Worm (Caenorhabditis elegans) whole organism, dauer: ENCODE results near the gene R05H11.2.

ENCODE experiments used
- unc-62 ChIP-seq: sonication (generic microtip); optimal IDR thresholded peaks from 2 replicates; lab custom pipeline; 2017; ENCODE audit warnings: missing biosample characterization, missing genetic modification reagents, missing genetic modification characterization

The R05H11.2 gene

DNA sequence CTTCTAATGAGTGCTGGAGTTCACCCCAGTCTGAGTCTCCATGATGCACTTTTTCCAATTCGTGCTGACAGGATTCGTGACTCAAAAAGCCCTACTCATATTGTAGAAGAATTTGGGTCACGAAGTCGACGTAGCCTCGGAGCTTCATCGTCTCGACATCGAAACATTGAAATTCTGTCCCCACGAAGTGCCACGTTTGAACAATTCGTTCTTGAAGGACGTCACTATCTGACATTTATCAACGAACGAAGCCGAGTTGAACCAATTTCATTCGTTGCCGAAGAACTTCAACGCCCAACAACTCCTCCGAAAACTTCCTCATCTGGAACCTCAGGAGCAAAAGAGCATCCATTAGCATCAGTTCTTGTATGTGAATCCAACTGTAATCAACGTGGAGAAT, 41.0 kb downstream of the R05H11.2 start:
- no peak for TF ChIP-seq unc-62 (GFP tag; lab: Kevin White, UChicago)

- no peak for TF ChIP-seq unc-62 (GFP tag; lab: Kevin White, UChicago)
Measured at ce11 chrIII:6848654-6849204, 50.6 kb downstream of the R05H11.2 start, which contains the start of gene dhhc-5. Gene dhhc-5, minus strand, starts transcription at chrIII:6849059.
